Worm (Caenorhabditis elegans) whole organism, early embryonic: ENCODE measurements around the gene exos-4.1.

Source experiments
- ama-1 ChIP-seq: fragments of 150-350 bp; optimal IDR thresholded peaks from 2 replicates; lab custom pipeline; 2014
- ceh-13 ChIP-seq: fragments of 200-800 bp; sonication (Bioruptor generic); optimal IDR thresholded peaks from 2 replicates; lab custom pipeline; 2018; ENCODE audit warnings: mild to moderate bottlenecking, missing genetic modification characterization, missing compliant biosample characterization
- flt-1 ChIP-seq: fragments of 200-800 bp; sonication (Bioruptor generic); IDR thresholded peaks from 2 replicates; pipeline ENCODE4 v1.3.6; 2022; ENCODE audit warnings: missing genetic modification characterization, missing compliant biosample characterization
- hmbx-1 ChIP-seq: sonication (generic microtip); optimal IDR thresholded peaks from 2 replicates; lab custom pipeline; 2016; ENCODE audit warnings: mild to moderate bottlenecking, missing genetic modification characterization, missing compliant biosample characterization
- pes-1 ChIP-seq: fragments of 200-800 bp; sonication (Bioruptor generic); IDR thresholded peaks from 2 replicates; pipeline ENCODE4 v1.3.6; 2022; ENCODE audit warnings: missing genetic modification reagents, missing genetic modification characterization, missing compliant biosample characterization
- tbx-11 ChIP-seq: fragments of 200-800 bp; sonication (Bioruptor generic); IDR thresholded peaks from 2 replicates; pipeline ENCODE4 v1.3.6; 2022; ENCODE audit warnings: missing genetic modification characterization, missing compliant biosample characterization

- TF ChIP-seq ama-1 (lab: Kevin White, UChicago) (no peak), hmbx-1 (tag; lab: Kevin White, UChicago) (no peak), flt-1 (no peak), tbx-11 (GFP tag; lab: Robert Waterston, UW) (no peak), pes-1 (no peak), ceh-13 (no peak)
Observed at ce11 chrIV:13057418-13057817, 41.4 kb upstream of the exos-4.1 start, which contains the start of gene scl-2.
